Worm (Caenorhabditis elegans) whole organism, young adult: ENCODE data around the gene T02H6.9.

Experiments
- B0019.2 ChIP-seq: fragments of 200-800 bp; sonication (Bioruptor generic); conservative IDR thresholded peaks from 2 replicates; pipeline ENCODE4 v1.3.6; 2022; ENCODE audit warnings: missing genetic modification reagents, missing genetic modification characterization, missing compliant biosample characterization
- B0336.3 ChIP-seq: fragments of 200-800 bp; sonication (Bioruptor generic); IDR thresholded peaks from 2 replicates; pipeline ENCODE4 v1.3.6; 2022; ENCODE audit warnings: missing genetic modification characterization, missing compliant biosample characterization
- C06A6.2 ChIP-seq: fragments of 200-800 bp; sonication (Bioruptor generic); conservative IDR thresholded peaks from 2 replicates; pipeline ENCODE4 v1.3.6; 2022; ENCODE audit warnings: missing genetic modification characterization, missing compliant biosample characterization
- F39B2.1 ChIP-seq: fragments of 200-800 bp; sonication (Bioruptor generic); IDR thresholded peaks from 2 replicates; pipeline ENCODE4 v1.3.6; 2022; ENCODE audit warnings: missing genetic modification reagents, missing genetic modification characterization, missing compliant biosample characterization
- F55B11.4 ChIP-seq: sonication (generic microtip); optimal IDR thresholded peaks from 2 replicates; lab custom pipeline; 2016; ENCODE audit warnings: missing compliant biosample characterization, missing genetic modification characterization, borderline replicate concordance; ENCODE audit not compliant: insufficient read depth
- F57A8.1 ChIP-seq: fragments of 200-800 bp; sonication (Bioruptor generic); optimal IDR thresholded peaks from 2 replicates; lab custom pipeline; 2018; ENCODE audit warnings: mild to moderate bottlenecking, missing genetic modification characterization, moderate library complexity, missing compliant biosample characterization
- K11D2.4 ChIP-seq: fragments of 200-800 bp; sonication (Bioruptor generic); IDR thresholded peaks from 2 replicates; pipeline ENCODE4 v1.3.6; 2022; ENCODE audit warnings: missing genetic modification reagents, missing genetic modification characterization, missing compliant biosample characterization
- Y56A3A.18 ChIP-seq: fragments of 200-800 bp; sonication (Bioruptor generic); IDR thresholded peaks from 2 replicates; pipeline ENCODE4 v1.3.6; 2022; ENCODE audit warnings: missing genetic modification reagents, missing genetic modification characterization, missing compliant biosample characterization
- Y67H2A.10 ChIP-seq: fragments of 200-800 bp; sonication (Bioruptor generic); conservative IDR thresholded peaks from 2 replicates; pipeline ENCODE4 v1.3.6; 2022; ENCODE audit warnings: missing genetic modification reagents, missing genetic modification characterization, missing compliant biosample characterization
- Y79H2A.3 ChIP-seq: fragments of 200-800 bp; sonication (Bioruptor generic); conservative IDR thresholded peaks from 2 replicates; pipeline ENCODE4 v1.3.6; 2022; ENCODE audit warnings: missing genetic modification reagents, missing genetic modification characterization, missing compliant biosample characterization
- ama-1 ChIP-seq, 3 experiments: fragments of 150-350 bp in 1 of 3; sonication (generic microtip) in 2 of 3; optimal IDR thresholded peaks; 2 replicates each; lab custom pipeline; 2014 to 2018; ENCODE audit warnings: missing biosample characterization in 2 of 3, missing genetic modification characterization in 2 of 3, missing genetic modification reagents in 2 of 3
- aptf-2 ChIP-seq: fragments of 200-800 bp; sonication (Bioruptor generic); conservative IDR thresholded peaks from 2 replicates; pipeline ENCODE4 v1.3.6; 2022; ENCODE audit warnings: missing genetic modification reagents, missing genetic modification characterization, missing compliant biosample characterization
- aptf-3 ChIP-seq: fragments of 200-800 bp; sonication (Bioruptor generic); IDR thresholded peaks from 2 replicates; pipeline ENCODE4 v1.3.6; 2022; ENCODE audit warnings: missing genetic modification characterization, missing compliant biosample characterization
- atf-7 ChIP-seq: sonication (generic microtip); optimal IDR thresholded peaks from 2 replicates; lab custom pipeline; 2017; ENCODE audit warnings: mild to moderate bottlenecking, missing genetic modification characterization, missing compliant biosample characterization
- attf-3 ChIP-seq: fragments of 200-800 bp; sonication (Bioruptor generic); conservative IDR thresholded peaks from 2 replicates; pipeline ENCODE4 v1.3.6; 2022; ENCODE audit warnings: missing genetic modification reagents, missing genetic modification characterization, missing compliant biosample characterization
- attf-5 ChIP-seq: fragments of 200-800 bp; sonication (Bioruptor generic); optimal IDR thresholded peaks from 2 replicates; lab custom pipeline; 2018; ENCODE audit warnings: mild to moderate bottlenecking, missing genetic modification characterization, missing compliant biosample characterization
- cebp-2 ChIP-seq: fragments of 200-800 bp; sonication (Bioruptor generic); IDR thresholded peaks from 2 replicates; pipeline ENCODE4 v1.3.6; 2022; ENCODE audit warnings: missing genetic modification characterization, missing compliant biosample characterization
- ceh-27 ChIP-seq: fragments of 200-800 bp; sonication (Bioruptor generic); optimal IDR thresholded peaks from 2 replicates; lab custom pipeline; 2018; ENCODE audit warnings: mild to moderate bottlenecking, missing genetic modification characterization, moderate library complexity, missing compliant biosample characterization
- ceh-40 ChIP-seq: fragments of 200-800 bp; sonication (Bioruptor generic); IDR thresholded peaks from 2 replicates; pipeline ENCODE4 v1.3.6; 2022; ENCODE audit warnings: missing genetic modification characterization, missing compliant biosample characterization
- dox-1 ChIP-seq: fragments of 200-800 bp; sonication (Bioruptor generic); IDR thresholded peaks from 2 replicates; pipeline ENCODE4 v1.3.6; 2022; ENCODE audit warnings: missing genetic modification reagents, missing genetic modification characterization, missing compliant biosample characterization
- dpff-1 ChIP-seq: sonication (generic microtip); optimal IDR thresholded peaks from 2 replicates; lab custom pipeline; 2017; ENCODE audit warnings: mild to moderate bottlenecking, missing genetic modification characterization, missing compliant biosample characterization
- dpl-1 ChIP-seq: fragments of 150-350 bp; optimal IDR thresholded peaks from 2 replicates; lab custom pipeline; 2014; ENCODE audit warnings: missing biosample characterization, missing genetic modification reagents, missing genetic modification characterization
- egl-18 ChIP-seq: fragments of 200-800 bp; sonication (Bioruptor generic); IDR thresholded peaks from 2 replicates; pipeline ENCODE4 v1.3.6; 2022; ENCODE audit warnings: missing genetic modification reagents, missing genetic modification characterization, missing compliant biosample characterization
- egl-44 ChIP-seq: fragments of 200-800 bp; sonication (Bioruptor generic); IDR thresholded peaks from 2 replicates; pipeline ENCODE4 v1.3.6; 2022; ENCODE audit warnings: missing genetic modification reagents, missing genetic modification characterization, missing compliant biosample characterization
- gei-17 ChIP-seq: fragments of 200-800 bp; sonication (Bioruptor generic); optimal IDR thresholded peaks from 2 replicates; lab custom pipeline; 2018; ENCODE audit warnings: mild to moderate bottlenecking, missing genetic modification characterization, missing compliant biosample characterization
- hmg-1.2 ChIP-seq: fragments of 200-800 bp; sonication (Bioruptor generic); IDR thresholded peaks from 2 replicates; pipeline ENCODE4 v1.3.6; 2022; ENCODE audit warnings: missing genetic modification reagents, missing genetic modification characterization, missing compliant biosample characterization
- hsf-1 ChIP-seq: fragments of 200-800 bp; sonication (Bioruptor generic); IDR thresholded peaks from 2 replicates; pipeline ENCODE4 v1.3.6; 2022; ENCODE audit warnings: missing genetic modification reagents, missing genetic modification characterization, missing compliant biosample characterization
- lin-26 ChIP-seq: fragments of 200-800 bp; sonication (Bioruptor generic); IDR thresholded peaks from 2 replicates; pipeline ENCODE4 v1.3.6; 2022; ENCODE audit warnings: missing genetic modification reagents, missing genetic modification characterization, missing compliant biosample characterization
- lin-54 ChIP-seq: fragments of 200-800 bp; sonication (Bioruptor generic); optimal IDR thresholded peaks from 2 replicates; lab custom pipeline; 2018; ENCODE audit warnings: mild to moderate bottlenecking, missing genetic modification characterization, missing compliant biosample characterization
- lir-1 ChIP-seq: fragments of 200-800 bp; sonication (Bioruptor generic); conservative IDR thresholded peaks from 2 replicates; pipeline ENCODE4 v1.3.6; 2022; ENCODE audit warnings: missing genetic modification reagents, missing genetic modification characterization, missing compliant biosample characterization
- madf-8 ChIP-seq: fragments of 200-800 bp; sonication (Bioruptor generic); conservative IDR thresholded peaks from 2 replicates; pipeline ENCODE4 v1.3.6; 2022; ENCODE audit warnings: missing genetic modification reagents, missing genetic modification characterization, missing compliant biosample characterization
- mxl-1 ChIP-seq: sonication (generic microtip); optimal IDR thresholded peaks from 2 replicates; lab custom pipeline; 2016; ENCODE audit warnings: missing genetic modification characterization, missing compliant biosample characterization
- nfyb-1 ChIP-seq: fragments of 200-800 bp; sonication (Bioruptor generic); IDR thresholded peaks from 2 replicates; pipeline ENCODE4 v1.3.6; 2022; ENCODE audit warnings: missing genetic modification reagents, missing genetic modification characterization, missing compliant biosample characterization
- nhr-90 ChIP-seq: sonication (generic microtip); optimal IDR thresholded peaks from 2 replicates; lab custom pipeline; 2016; ENCODE audit warnings: missing genotype, mild to moderate bottlenecking, missing genetic modification characterization, missing compliant biosample characterization
- pbrm-1 ChIP-seq: fragments of 200-800 bp; sonication (Bioruptor generic); IDR thresholded peaks from 2 replicates; pipeline ENCODE4 v1.3.6; 2022; ENCODE audit warnings: missing genetic modification reagents, missing genetic modification characterization, missing compliant biosample characterization
- rcor-1 ChIP-seq: fragments of 200-800 bp; sonication (Bioruptor generic); IDR thresholded peaks from 2 replicates; pipeline ENCODE4 v1.3.6; 2022; ENCODE audit warnings: missing genetic modification reagents, missing genetic modification characterization, missing compliant biosample characterization
- rpc-1 ChIP-seq, 2 experiments: fragments of 150-350 bp in 1 of 2; sonication (generic microtip) in 1 of 2; optimal IDR thresholded peaks; 2 replicates each; lab custom pipeline; 2014 to 2018; ENCODE audit warnings: missing biosample characterization in 1 of 2, missing genetic modification characterization in 1 of 2, missing genetic modification reagents in 1 of 2, missing genotype in 1 of 2
- sdz-38 ChIP-seq: sonication (generic microtip); optimal IDR thresholded peaks from 2 replicates; lab custom pipeline; 2016; ENCODE audit warnings: missing genotype, missing genetic modification characterization, missing compliant biosample characterization
- somi-1 ChIP-seq: fragments of 200-800 bp; sonication (Bioruptor generic); optimal IDR thresholded peaks from 2 replicates; lab custom pipeline; 2018; ENCODE audit warnings: mild to moderate bottlenecking, missing genetic modification characterization, missing compliant biosample characterization
- tbx-9 ChIP-seq: sonication (generic microtip); optimal IDR thresholded peaks from 2 replicates; lab custom pipeline; 2016; ENCODE audit warnings: borderline replicate concordance, missing genetic modification characterization, inconsistent platforms, missing compliant biosample characterization
- tlf-1 ChIP-seq: fragments of 200-800 bp; sonication (Bioruptor generic); optimal IDR thresholded peaks from 2 replicates; lab custom pipeline; 2018; ENCODE audit warnings: mild to moderate bottlenecking, missing genetic modification characterization, missing compliant biosample characterization
- unc-62 ChIP-seq: fragments of 150-350 bp; optimal IDR thresholded peaks from 2 replicates; lab custom pipeline; 2014; ENCODE audit warnings: missing biosample characterization, missing genetic modification reagents, missing genetic modification characterization
- zfh-2 ChIP-seq: fragments of 200-800 bp; sonication (Bioruptor generic); conservative IDR thresholded peaks from 2 replicates; pipeline ENCODE4 v1.3.6; 2022; ENCODE audit warnings: missing genetic modification reagents, missing genetic modification characterization, missing compliant biosample characterization

The T02H6.9 gene

ce11 chrII:675303-675702, 3.4 kb upstream of the T02H6.9 start, which contains the start of gene Y39F10C.1:
TSS of gene Y39F10C.1 (plus strand) at chrII:675603.
- TF ChIP-seq unc-62 (GFP tag; lab: Kevin White, UChicago): no peak
- no peak for TF ChIP-seq attf-5
- no peak for TF ChIP-seq ceh-27 (GFP tag; lab: Kevin White, UChicago)
- no peak for TF ChIP-seq K11D2.4
- no peak for TF ChIP-seq dox-1 (GFP tag; lab: Robert Waterston, UW)
- no peak for TF ChIP-seq mxl-1 (tag; lab: Kevin White, UChicago)
- no peak for TF ChIP-seq egl-18 (GFP tag; lab: Robert Waterston, UW)
- TF ChIP-seq aptf-3 (GFP tag; lab: Robert Waterston, UW): no peak
- no peak for TF ChIP-seq F57A8.1 (GFP tag; lab: Kevin White, UChicago)
- no peak for TF ChIP-seq attf-3 (GFP tag; lab: Robert Waterston, UW)
- no peak for TF ChIP-seq Y79H2A.3 (GFP tag; lab: Robert Waterston, UW)
- no peak for TF ChIP-seq gei-17 (GFP tag; lab: Kevin White, UChicago)
- no peak for TF ChIP-seq sdz-38 (tag; lab: Kevin White, UChicago)
- TF ChIP-seq dpff-1: no peak
- TF ChIP-seq Y67H2A.10 (GFP tag; lab: Robert Waterston, UW): no peak
- TF ChIP-seq zfh-2: no peak
- TF ChIP-seq somi-1: no peak
- no peak for TF ChIP-seq F39B2.1 (GFP tag; lab: Robert Waterston, UW)
- no peak for TF ChIP-seq lin-26 (GFP tag; lab: Robert Waterston, UW)

DNA sequence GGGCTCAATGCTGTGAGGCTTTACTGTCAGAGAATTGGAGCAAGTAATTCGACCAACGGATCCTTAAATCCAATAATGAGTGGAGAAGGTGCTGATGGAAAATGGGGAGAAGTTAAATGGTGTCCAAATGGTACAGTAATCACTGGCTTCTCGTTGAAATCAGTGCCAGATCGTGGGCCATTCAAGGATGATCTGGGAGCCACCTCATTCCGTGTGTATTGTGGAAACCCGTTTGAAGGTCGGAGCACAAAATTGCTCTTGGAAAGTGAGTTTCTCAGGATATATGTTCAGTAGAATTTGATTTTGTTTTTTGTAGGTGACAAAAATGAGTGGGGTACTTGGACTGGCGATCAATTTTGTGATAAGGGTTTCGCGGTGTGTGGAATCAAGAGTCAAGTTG, 2.9 kb upstream of the T02H6.9 start:
- TF ChIP-seq atf-7 (tag; lab: Kevin White, UChicago): no peak

ce11 chrII:680612-681011, 1.9 kb downstream of the T02H6.9 start, which contains the start of the genes T02H6.10 and T02H6.8:
TSS of gene T02H6.10 (minus strand) at chrII:680712.
TSS of gene T02H6.8 (plus strand) at chrII:680832.
- TF ChIP-seq egl-44 (GFP tag; lab: Robert Waterston, UW) (no peak), tbx-9 (tag; lab: Kevin White, UChicago) (no peak), C06A6.2 (no peak), pbrm-1 (GFP tag; lab: Robert Waterston, UW) (no peak), B0019.2 (GFP tag; lab: Robert Waterston, UW) (no peak), B0336.3 (GFP tag; lab: Robert Waterston, UW) (no peak)

DNA sequence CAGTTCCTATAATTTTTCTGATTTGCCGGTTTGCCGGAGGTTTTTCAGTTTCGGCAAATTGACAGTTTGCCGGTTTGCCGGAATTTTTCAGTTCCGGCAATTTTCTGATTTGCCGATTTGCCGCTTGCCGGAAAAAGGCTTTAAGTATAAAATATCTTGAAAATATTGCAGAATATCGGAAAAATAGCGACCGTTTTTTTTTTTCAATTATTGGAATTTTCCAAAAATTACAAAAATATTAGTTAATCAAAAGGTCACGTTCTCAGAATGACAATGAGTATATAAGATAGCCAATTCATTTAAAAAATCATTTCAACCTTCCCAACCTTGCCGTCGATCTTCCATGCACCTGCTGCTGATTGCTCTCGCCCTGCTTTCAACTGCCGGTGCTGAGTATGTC, 3.6 kb downstream of the T02H6.9 start, which contains the start of gene T02H6.7:
Gene T02H6.7, plus strand, starts transcription at position 301 of the 400 bp plus-strand sequence.
- no peak for TF ChIP-seq nfyb-1
- TF ChIP-seq sdz-38 (tag; lab: Kevin White, UChicago): no peak
- TF ChIP-seq F55B11.4: no peak
- no peak for TF ChIP-seq nhr-90 (tag; lab: Kevin White, UChicago)
- TF ChIP-seq lir-1: no peak
- no peak for TF ChIP-seq madf-8
- no peak for TF ChIP-seq cebp-2

DNA sequence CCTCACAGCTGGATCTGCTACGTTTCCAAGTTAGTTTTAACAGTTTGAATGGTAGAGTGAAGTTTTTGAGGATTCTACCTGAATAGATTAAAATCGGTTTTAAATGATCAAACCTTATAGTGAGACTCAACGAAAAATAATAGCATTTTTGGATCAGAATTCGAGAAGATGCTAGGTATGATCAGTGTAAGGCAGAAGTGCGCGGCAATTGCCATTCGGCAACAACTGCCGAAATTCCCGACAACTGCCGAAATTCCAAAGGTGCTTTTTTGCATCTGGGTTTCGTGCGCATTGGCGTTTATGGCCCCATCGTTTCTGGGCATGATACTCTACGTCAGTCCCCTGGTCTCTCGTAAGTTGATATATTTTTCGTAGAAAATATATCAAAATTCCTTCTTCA, 4.8 kb downstream of the T02H6.9 start, which contains the start of gene T02H6.6:
Gene T02H6.6, plus strand, starts transcription at position 301 of the 400 bp plus-strand sequence.
- TF ChIP-seq ceh-40 (GFP tag; lab: Robert Waterston, UW) (no peak), hsf-1 (GFP tag; lab: Robert Waterston, UW) (no peak), lin-54 (GFP tag; lab: Kevin White, UChicago) (no peak), attf-5 (no peak), ama-1 (optimal IDR thresholded peaks at IDR 0.05; lab: Kevin White, UChicago) (no peak), ama-1 (GFP tag; optimal IDR thresholded peaks at IDR 0.05; lab: Kevin White, UChicago) (no peak), rcor-1 (GFP tag; lab: Robert Waterston, UW) (no peak), tlf-1 (no peak), dpl-1 (GFP tag; lab: Kevin White, UChicago) (no peak), aptf-2 (GFP tag; lab: Robert Waterston, UW) (no peak), dpff-1 (no peak), rpc-1 (optimal IDR thresholded peaks at IDR 0.05; lab: Kevin White, UChicago) (no peak), rpc-1 (tag; optimal IDR thresholded peaks at IDR 0.05; lab: Kevin White, UChicago) (no peak), hmg-1.2 (GFP tag; lab: Robert Waterston, UW) (no peak), Y56A3A.18 (GFP tag; lab: Robert Waterston, UW) (no peak)
